Worm (Caenorhabditis elegans): ENCODE measurements around the gene C28H8.7.

The C28H8.7 gene

DNA sequence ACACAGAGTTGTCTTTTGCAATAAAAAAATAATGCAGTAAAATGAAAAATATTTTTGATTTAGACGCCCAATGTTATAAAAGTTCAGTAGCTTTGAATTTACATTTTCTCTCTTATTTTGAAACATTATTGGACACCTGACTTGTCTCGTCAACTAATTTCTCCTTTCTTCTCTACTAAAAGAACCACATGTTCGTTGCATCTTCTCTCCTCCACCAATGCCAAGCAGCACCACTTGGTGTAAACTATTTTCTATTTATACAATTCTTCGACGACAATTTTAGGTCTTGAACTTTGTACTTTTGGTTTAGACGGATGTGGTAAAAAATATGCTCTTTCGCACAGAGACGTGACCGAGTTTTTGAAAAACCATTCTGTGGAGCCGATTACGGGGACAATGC, 43.9 kb upstream of the C28H8.7 start:
- TF ChIP-seq ama-1 (optimal IDR thresholded peaks at IDR 0.05) (no peak), nhr-71 (tag; optimal IDR thresholded peaks at IDR 0.05) (peak; percentile 62), efl-3 (GFP tag; optimal IDR thresholded peaks at IDR 0.05) (no peak), nhr-20 (tag; optimal IDR thresholded peaks at IDR 0.05) (peak; percentile 49), ztf-4 (tag; optimal IDR thresholded peaks at IDR 0.05) (no peak), rnt-1 (tag; optimal IDR thresholded peaks at IDR 0.05) (peak; percentile 50), pax-3 (tag; optimal IDR thresholded peaks at IDR 0.05) (no peak), mef-2 (tag; optimal IDR thresholded peaks at IDR 0.05) (peak; percentile 4), lsy-2 (tag; optimal IDR thresholded peaks at IDR 0.05) (peak in 1 of 2 experiments; percentile 34), egl-27 (tag; optimal IDR thresholded peaks at IDR 0.05) (no peak), swsn-7 (tag; optimal IDR thresholded peaks at IDR 0.05) (no peak), C16A3.4 (tag; optimal IDR thresholded peaks at IDR 0.05) (no peak), nhr-85 (tag) (peak; percentile 26), zip-4 (GFP tag; optimal IDR thresholded peaks at IDR 0.05) (no peak), lin-14 (GFP tag; optimal IDR thresholded peaks at IDR 0.05) (peak; percentile 57), nhr-19 (GFP tag; conservative IDR thresholded peaks at IDR 0.05) (peak; percentile 27), dsc-1 (tag; optimal IDR thresholded peaks at IDR 0.05) (peak; percentile 49)

DNA sequence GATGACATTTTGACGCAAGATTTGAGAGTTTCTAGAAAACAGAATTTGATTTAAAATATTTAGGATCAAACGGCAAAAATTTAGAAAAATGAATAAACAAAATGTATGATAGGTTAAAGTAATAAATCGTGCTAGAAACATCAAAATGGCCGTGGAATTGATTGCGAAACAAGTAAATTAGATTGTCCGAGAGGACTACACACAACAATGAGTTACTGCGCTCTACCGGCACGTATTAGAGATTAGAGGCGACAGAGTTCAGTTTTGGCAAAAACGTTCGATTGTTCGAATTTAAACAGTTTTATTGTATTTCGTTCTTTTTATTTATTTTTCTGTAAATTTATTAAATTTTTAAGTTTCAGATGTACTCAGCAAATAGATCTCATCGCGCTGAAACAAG, 38.9 kb upstream of the C28H8.7 start, which contains the start of the genes dnc-2 and bcl-7:
Gene dnc-2 (minus strand): TSS at position 33 of the 400 bp plus-strand sequence.
Gene bcl-7 (plus strand): TSS at position 363 of the 400 bp plus-strand sequence.
- TF ChIP-seq lin-39 (tag; optimal IDR thresholded peaks at IDR 0.05) (no peak), ceh-88 (GFP tag; IDR thresholded peaks at IDR 0.05) (no peak), irx-1 (tag; optimal IDR thresholded peaks at IDR 0.05) (no peak), lin-14 (GFP tag; optimal IDR thresholded peaks at IDR 0.05) (peak; percentile 89), nhr-19 (GFP tag; conservative IDR thresholded peaks at IDR 0.05) (peak; percentile 51), elt-3 (tag; optimal IDR thresholded peaks at IDR 0.05) (peak in 2 of 6 experiments; percentile 18 to 36), blmp-1 (tag; optimal IDR thresholded peaks at IDR 0.05) (peak; percentile 51), zip-4 (GFP tag; optimal IDR thresholded peaks at IDR 0.05) (peak; percentile 76), ets-5 (GFP tag; IDR thresholded peaks at IDR 0.05) (no peak), sup-37 (GFP tag; optimal IDR thresholded peaks at IDR 0.05) (no peak), isw-1 (GFP tag; IDR thresholded peaks at IDR 0.05) (no peak; the same call in 1 of the 2 replicates), fos-1 (tag; optimal IDR thresholded peaks at IDR 0.05) (peak; percentile 31), snu-23 (GFP tag; optimal IDR thresholded peaks at IDR 0.05) (peak; percentile 75), mab-9 (GFP tag; IDR thresholded peaks at IDR 0.05) (no peak), lin-13 (GFP tag; optimal IDR thresholded peaks at IDR 0.05) (peak; percentile 8), ama-1 (optimal IDR thresholded peaks at IDR 0.05) (no peak), nhr-28 (tag; optimal IDR thresholded peaks at IDR 0.05) (no peak), C04F5.9 (tag; optimal IDR thresholded peaks at IDR 0.05) (peak; percentile 2), pax-3 (tag; optimal IDR thresholded peaks at IDR 0.05) (no peak), unc-30 (tag; optimal IDR thresholded peaks at IDR 0.05) (no peak), efl-1 (optimal IDR thresholded peaks at IDR 0.05) (peak; percentile 70 to 79), efl-1 (GFP tag; optimal IDR thresholded peaks at IDR 0.05 in 1 of 2) (peak; percentile 66 to 92), ces-1 (GFP tag; optimal IDR thresholded peaks at IDR 0.05) (no peak), jun-1 (tag; optimal IDR thresholded peaks at IDR 0.05) (peak; percentile 16), nhr-20 (tag; optimal IDR thresholded peaks at IDR 0.05) (peak; percentile 65), mep-1 (tag; optimal IDR thresholded peaks at IDR 0.05) (peak; percentile 59), nhr-237 (tag; optimal IDR thresholded peaks at IDR 0.05) (no peak), grh-1 (GFP tag; IDR thresholded peaks at IDR 0.05) (no peak), unc-98 (GFP tag; IDR thresholded peaks at IDR 0.05) (no peak), F16B12.6 (tag; optimal IDR thresholded peaks at IDR 0.05) (peak; percentile 45), lir-3 (tag; optimal IDR thresholded peaks at IDR 0.05; ENCODE audit: poor library complexity) (peak; percentile 11), nhr-71 (tag; optimal IDR thresholded peaks at IDR 0.05) (peak; percentile 69), nhr-85 (tag) (no peak), dpl-1 (GFP tag; optimal IDR thresholded peaks at IDR 0.05) (peak; percentile 29 to 71 (median 53)), unc-130 (tag; optimal IDR thresholded peaks at IDR 0.05) (no peak), zag-1 (tag; optimal IDR thresholded peaks at IDR 0.05) (no peak), ztf-11 (tag; optimal IDR thresholded peaks at IDR 0.05) (no peak), pag-3 (tag; optimal IDR thresholded peaks at IDR 0.05; ENCODE audit: borderline replicate concordance, insufficient read depth) (no peak), fkh-8 (tag; optimal IDR thresholded peaks at IDR 0.05) (no peak), nhr-11 (tag; optimal IDR thresholded peaks at IDR 0.05) (no peak), mdl-1 (tag; optimal IDR thresholded peaks at IDR 0.05) (peak in 1 of 2 experiments; percentile 21), vab-15 (tag; optimal IDR thresholded peaks at IDR 0.05) (no peak)
